Worm (Caenorhabditis elegans) whole organism, L3 larva: ENCODE results near the gene F37B4.10.

ENCODE experiments used
- ZK546.5 ChIP-seq: sonication (generic microtip); optimal IDR thresholded peaks from 2 replicates; lab custom pipeline; 2017; ENCODE audit warnings: missing biosample characterization, missing genetic modification characterization
- aly-2 ChIP-seq: fragments of 150-350 bp; optimal IDR thresholded peaks from 2 replicates; lab custom pipeline; 2014; ENCODE audit warnings: missing biosample characterization, missing genetic modification characterization
- ceh-28 ChIP-seq: fragments of 150-350 bp; optimal IDR thresholded peaks from 2 replicates; lab custom pipeline; 2014; ENCODE audit warnings: missing biosample characterization, missing genetic modification reagents, missing genetic modification characterization
- elt-3 ChIP-seq, 3 experiments: fragments of 150-350 bp in 1 of 3; sonication (generic microtip) in 2 of 3; optimal IDR thresholded peaks; 2 replicates in 2 of 3; 4 replicates in 1 of 3; lab custom pipeline; 2014 to 2017; ENCODE audit warnings: missing biosample characterization in 3 of 3, missing genetic modification characterization in 3 of 3
- eor-1 ChIP-seq, 2 experiments: fragments of 150-350 bp; optimal IDR thresholded peaks; 2 replicates each; lab custom pipeline; 2014 to 2018; ENCODE audit warnings: missing biosample characterization in 2 of 2, missing genetic modification characterization in 2 of 2
- hmg-11 ChIP-seq: sonication (generic microtip); optimal IDR thresholded peaks from 2 replicates; lab custom pipeline; 2016; ENCODE audit warnings: missing genetic modification characterization, missing compliant biosample characterization
- lin-15B ChIP-seq: fragments of 150-350 bp; optimal IDR thresholded peaks from 2 replicates; lab custom pipeline; 2014; ENCODE audit warnings: missing biosample characterization, missing genetic modification characterization
- nhr-11 ChIP-seq: fragments of 150-350 bp; optimal IDR thresholded peaks from 2 replicates; lab custom pipeline; 2014; ENCODE audit warnings: missing biosample characterization, missing genetic modification characterization
- nhr-237 ChIP-seq: fragments of 150-350 bp; optimal IDR thresholded peaks from 2 replicates; lab custom pipeline; 2014; ENCODE audit warnings: missing biosample characterization, missing genetic modification characterization
- nhr-77 ChIP-seq: fragments of 150-350 bp; optimal IDR thresholded peaks from 2 replicates; lab custom pipeline; 2014; ENCODE audit warnings: missing biosample characterization, missing genetic modification characterization
- snpc-4 ChIP-seq: fragments of 150-350 bp; optimal IDR thresholded peaks from 2 replicates; lab custom pipeline; 2014; ENCODE audit warnings: missing biosample characterization, missing genetic modification characterization
- tbx-2 ChIP-seq: sonication (generic microtip); optimal IDR thresholded peaks from 2 replicates; lab custom pipeline; 2016; ENCODE audit warnings: mild to moderate bottlenecking, missing genetic modification characterization, missing compliant biosample characterization
- unc-39 ChIP-seq: sonication (generic microtip); optimal IDR thresholded peaks from 4 replicates; lab custom pipeline; 2017; ENCODE audit warnings: missing biosample characterization, missing genetic modification characterization
- unc-62 ChIP-seq: fragments of 150-350 bp; sonication (generic microtip); optimal IDR thresholded peaks from 4 replicates; lab custom pipeline; 2014; ENCODE audit warnings: missing biosample characterization, missing genetic modification reagents, missing genetic modification characterization

DNA sequence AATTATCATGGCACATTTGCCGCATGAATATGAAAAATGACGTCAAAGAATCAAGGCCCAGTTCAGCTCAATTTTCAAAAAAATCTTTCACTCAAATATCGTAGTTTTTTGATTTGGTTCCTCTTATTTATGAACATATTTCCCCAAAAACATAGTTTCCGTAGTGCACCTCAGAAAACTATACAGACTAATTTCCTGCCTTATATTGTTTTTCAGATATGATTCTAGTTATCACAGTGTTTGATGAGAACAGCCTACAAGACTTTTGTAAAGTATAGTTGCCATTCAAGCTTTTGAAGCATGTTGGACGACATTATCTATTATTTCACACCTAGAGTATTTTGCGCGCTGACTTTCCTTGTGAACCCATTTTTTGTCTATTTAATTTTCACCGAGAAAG lies 44.7 kb downstream of the F37B4.10 start, which contains the start of gene srj-50:
- TF ChIP-seq nhr-11 (no peak), nhr-237 (tag; lab: Kevin White, UChicago) (no peak), unc-62 (GFP tag; lab: Kevin White, UChicago) (no peak), unc-39 (tag; lab: Kevin White, UChicago) (no peak), nhr-77 (tag; lab: Kevin White, UChicago) (no peak), lin-15B (tag; lab: Kevin White, UChicago) (no peak), elt-3 (tag; optimal IDR thresholded peaks at IDR 0.05; lab: Kevin White, UChicago) (no peak), tbx-2 (tag; lab: Kevin White, UChicago) (no peak), aly-2 (no peak), snpc-4 (no peak), ZK546.5 (tag; lab: Kevin White, UChicago) (no peak), eor-1 (tag; optimal IDR thresholded peaks at IDR 0.05; lab: Kevin White, UChicago) (no peak), hmg-11 (tag; lab: Kevin White, UChicago) (no peak), ceh-28 (tag; lab: Kevin White, UChicago) (no peak)
